Fruit fly (Drosophila melanogaster) whole organism, embryonic: ENCODE measurements around the gene CG6136.
A peak's percentile ranks its signal among the peaks of the same experiment; 100 is the strongest.

ENCODE experiments used
- Abd-B ChIP-seq: fragments of 200-800 bp; sonication (Bioruptor generic); optimal IDR thresholded peaks from 2 replicates; lab custom pipeline; 2018; ENCODE audit warnings: missing biosample characterization, mild to moderate bottlenecking, missing genetic modification characterization, moderate library complexity
- Ada2b ChIP-seq: fragments of 200-800 bp; sonication (Bioruptor generic); IDR thresholded peaks from 2 replicates; pipeline ENCODE4 v1.3.6; 2022; ENCODE audit warnings: missing biosample characterization, missing genetic modification characterization
- BEAF-32 ChIP-seq: fragments of 200-800 bp; sonication (Bioruptor generic); optimal IDR thresholded peaks from 3 replicates; lab custom pipeline; 2017; ENCODE audit warnings: missing biosample characterization, missing genetic modification characterization, mild to moderate bottlenecking, moderate library complexity, missing genetic modification reagents
- CG10565 ChIP-seq: fragments of 200-800 bp; sonication (Bioruptor generic); optimal IDR thresholded peaks from 3 replicates; lab custom pipeline; 2016; ENCODE audit warnings: missing biosample characterization, mild to moderate bottlenecking, missing genetic modification characterization
- CG11093 ChIP-seq: fragments of 200-800 bp; sonication (Bioruptor generic); IDR thresholded peaks from 3 replicates; pipeline ENCODE4 v1.3.6; 2022; ENCODE audit warnings: missing biosample characterization, missing genetic modification characterization
- CG11695 ChIP-seq: fragments of 200-800 bp; sonication (Bioruptor generic); IDR thresholded peaks from 3 replicates; pipeline ENCODE4 v1.3.6; 2022; ENCODE audit warnings: missing biosample characterization, missing genetic modification characterization
- CG11723 ChIP-seq: fragments of 200-800 bp; sonication (Bioruptor generic); optimal IDR thresholded peaks from 2 replicates; lab custom pipeline; 2017; ENCODE audit warnings: missing biosample characterization, mild to moderate bottlenecking, missing genetic modification characterization
- CG13287 ChIP-seq: fragments of 200-800 bp; sonication (Bioruptor generic); IDR thresholded peaks from 2 replicates; pipeline ENCODE4 v1.3.6; 2022; ENCODE audit warnings: missing biosample characterization, missing genetic modification characterization; ENCODE audit not compliant: partially characterized antibody
- CG13296 ChIP-seq: fragments of 200-800 bp; sonication (Bioruptor generic); optimal IDR thresholded peaks from 3 replicates; lab custom pipeline; 2018; ENCODE audit warnings: missing biosample characterization, mild to moderate bottlenecking, missing genetic modification characterization
- CG14050 ChIP-seq: fragments of 200-800 bp; sonication (Bioruptor generic); IDR thresholded peaks from 3 replicates; pipeline ENCODE4 v1.3.6; 2022; ENCODE audit warnings: missing biosample characterization, missing genetic modification characterization
- CG14667 ChIP-seq: fragments of 200-800 bp; sonication (Bioruptor generic); IDR thresholded peaks from 2 replicates; pipeline ENCODE4 v1.3.6; 2022; ENCODE audit warnings: missing biosample characterization, missing genetic modification characterization
- CG18476 ChIP-seq: fragments of 200-800 bp; sonication (Bioruptor generic); optimal IDR thresholded peaks from 2 replicates; lab custom pipeline; 2016; ENCODE audit warnings: missing biosample characterization, mild to moderate bottlenecking, missing genetic modification characterization
- CG30020 ChIP-seq: fragments of 200-800 bp; optimal IDR thresholded peaks from 2 replicates; lab custom pipeline; 2019; ENCODE audit warnings: missing biosample characterization, mild to moderate bottlenecking, missing genetic modification characterization, moderate library complexity
- CG32532 ChIP-seq: fragments of 200-800 bp; sonication (Bioruptor generic); IDR thresholded peaks from 2 replicates; pipeline ENCODE4 v1.3.6; 2022; ENCODE audit warnings: missing biosample characterization, missing genetic modification characterization
- CG4328 ChIP-seq: fragments of 200-800 bp; sonication (Bioruptor generic); optimal IDR thresholded peaks from 3 replicates; lab custom pipeline; 2017; ENCODE audit warnings: missing biosample characterization, missing genetic modification reagents, missing genetic modification characterization
- CG4404 ChIP-seq: fragments of 200-800 bp; sonication (Bioruptor generic); IDR thresholded peaks from 2 replicates; pipeline ENCODE4 v1.3.6; 2022; ENCODE audit warnings: missing biosample characterization, missing genetic modification characterization
- CG4820 ChIP-seq: fragments of 200-800 bp; sonication (Bioruptor generic); optimal IDR thresholded peaks from 3 replicates; lab custom pipeline; 2016; ENCODE audit warnings: missing biosample characterization, missing genetic modification characterization
- CG5953 ChIP-seq: fragments of 200-800 bp; sonication (Bioruptor generic); IDR thresholded peaks from 2 replicates; pipeline ENCODE4 v1.3.6; 2022; ENCODE audit warnings: missing biosample characterization, missing genetic modification characterization
- CG6175 ChIP-seq: fragments of 200-800 bp; sonication (Bioruptor generic); IDR thresholded peaks from 3 replicates; pipeline ENCODE4 v1.3.6; 2022; ENCODE audit warnings: missing biosample characterization, missing genetic modification characterization
- CG6683 ChIP-seq: fragments of 200-800 bp; sonication (Bioruptor generic); optimal IDR thresholded peaks from 2 replicates; lab custom pipeline; 2017; ENCODE audit warnings: missing biosample characterization, mild to moderate bottlenecking, missing genetic modification characterization, missing genetic modification reagents
- CG8944 ChIP-seq: fragments of 200-800 bp; sonication (Bioruptor generic); optimal IDR thresholded peaks from 3 replicates; lab custom pipeline; 2016; ENCODE audit warnings: missing biosample characterization, missing genetic modification characterization
- CG9876 ChIP-seq: fragments of 200-800 bp; sonication (Bioruptor generic); optimal IDR thresholded peaks from 2 replicates; lab custom pipeline; 2016; ENCODE audit warnings: missing biosample characterization, missing genetic modification characterization
- Camta ChIP-seq: fragments of 200-800 bp; sonication (Bioruptor generic); optimal IDR thresholded peaks from 2 replicates; lab custom pipeline; 2016; ENCODE audit warnings: missing biosample characterization, missing genetic modification characterization
- D19B ChIP-seq: fragments of 200-800 bp; sonication (Bioruptor generic); optimal IDR thresholded peaks from 2 replicates; lab custom pipeline; 2017; ENCODE audit warnings: missing biosample characterization, mild to moderate bottlenecking, missing genetic modification characterization
- Dbx ChIP-seq: fragments of 200-800 bp; sonication (Bioruptor generic); IDR thresholded peaks from 3 replicates; pipeline ENCODE4 v1.3.6; 2022; ENCODE audit warnings: missing biosample characterization, missing genetic modification characterization
- Deaf1 ChIP-seq: fragments of 200-800 bp; optimal IDR thresholded peaks from 3 replicates; lab custom pipeline; 2019; ENCODE audit warnings: missing biosample characterization, mild to moderate bottlenecking, missing genetic modification characterization, moderate library complexity
- E2f1 ChIP-seq: fragments of 200-800 bp; sonication (Bioruptor generic); IDR thresholded peaks from 2 replicates; pipeline ENCODE4 v1.3.6; 2022; ENCODE audit warnings: missing biosample characterization, missing genetic modification characterization
- HLHmδ ChIP-seq: fragments of 200-800 bp; sonication (Bioruptor generic); optimal IDR thresholded peaks from 2 replicates; lab custom pipeline; 2018; ENCODE audit warnings: missing biosample characterization, mild to moderate bottlenecking, missing genetic modification characterization, moderate library complexity
- Hand ChIP-seq: fragments of 200-800 bp; sonication (Bioruptor generic); optimal IDR thresholded peaks from 2 replicates; lab custom pipeline; 2017; ENCODE audit warnings: mild to moderate bottlenecking, missing biosample characterization, missing genetic modification reagents, missing genetic modification characterization
- Hsf ChIP-seq: fragments of 200-800 bp; sonication (Bioruptor generic); optimal IDR thresholded peaks from 3 replicates; lab custom pipeline; 2016; ENCODE audit warnings: missing biosample characterization, missing genetic modification characterization
- MBD-R2 ChIP-seq: fragments of 200-800 bp; sonication (Bioruptor generic); IDR thresholded peaks from 2 replicates; pipeline ENCODE4 v1.3.6; 2022; ENCODE audit warnings: missing biosample characterization, missing genetic modification characterization
- Med ChIP-seq: fragments of 200-800 bp; sonication (Bioruptor generic); peaks from one replicate; lab custom pipeline; 2016; ENCODE audit warnings: missing biosample characterization, missing genetic modification characterization, mild to moderate bottlenecking, inconsistent platforms, moderate library complexity
- Stat92E ChIP-seq, 3 experiments: fragments of >200 bp in 2 of 3; fragments of 200-800 bp in 1 of 3; sonication (Bioruptor generic) in 1 of 3; optimal IDR thresholded peaks; 2 replicates each; lab custom pipeline; 2017 to 2019; ENCODE audit warnings: missing biosample characterization in 3 of 3, missing genetic modification characterization in 3 of 3, mild to moderate bottlenecking in 1 of 3, moderate library complexity in 1 of 3
- ab ChIP-seq: fragments of 200-800 bp; sonication (Bioruptor generic); optimal IDR thresholded peaks from 2 replicates; lab custom pipeline; 2016; ENCODE audit warnings: missing biosample characterization, missing genetic modification characterization
- dm ChIP-seq: fragments of 200-800 bp; sonication (Bioruptor generic); optimal IDR thresholded peaks from 3 replicates; lab custom pipeline; 2016; ENCODE audit warnings: missing biosample characterization, missing genetic modification characterization
- dysf ChIP-seq: fragments of 200-800 bp; sonication (Bioruptor generic); IDR thresholded peaks from 3 replicates; pipeline ENCODE4 v1.3.6; 2022; ENCODE audit warnings: missing biosample characterization, missing genetic modification characterization
- gce ChIP-seq: fragments of 200-800 bp; sonication (Bioruptor generic); IDR thresholded peaks from 3 replicates; pipeline ENCODE4 v1.3.6; 2022; ENCODE audit warnings: missing biosample characterization, missing genetic modification characterization
- gsb ChIP-seq: fragments of 200-800 bp; sonication (Bioruptor generic); IDR thresholded peaks from 2 replicates; pipeline ENCODE4 v1.3.6; 2022; ENCODE audit warnings: missing biosample characterization, missing genetic modification characterization
- gsb-n ChIP-seq: fragments of 200-800 bp; sonication (Bioruptor generic); optimal IDR thresholded peaks from 3 replicates; lab custom pipeline; 2018; ENCODE audit warnings: missing biosample characterization, mild to moderate bottlenecking, missing genetic modification characterization
- ham ChIP-seq: fragments of 200-800 bp; sonication (Bioruptor generic); IDR thresholded peaks from 2 replicates; pipeline ENCODE4 v1.3.6; 2022; ENCODE audit warnings: missing biosample characterization, missing genetic modification characterization
- kni ChIP-seq: fragments of 200-800 bp; sonication (Bioruptor generic); optimal IDR thresholded peaks from 3 replicates; lab custom pipeline; 2017; ENCODE audit warnings: mild to moderate bottlenecking, missing biosample characterization, missing genetic modification reagents, missing genetic modification characterization
- prd ChIP-seq, 3 experiments: fragments of >200 bp in 2 of 3; fragments of 200-800 bp in 1 of 3; sonication (Bioruptor generic) in 1 of 3; optimal IDR thresholded peaks in 2 of 3; IDR thresholded peaks in 1 of 3; 2 replicates in 2 of 3; 3 replicates in 1 of 3; pipeline versions ENCODE4 v1.3.6 to Lab custom; 2017 to 2022; ENCODE audit warnings: missing biosample characterization in 1 of 3, missing genetic modification characterization in 1 of 3
- rib ChIP-seq: fragments of 200-800 bp; sonication (Bioruptor generic); IDR thresholded peaks from 2 replicates; pipeline ENCODE4 v1.3.6; 2022; ENCODE audit warnings: missing biosample characterization, missing genetic modification characterization
- scrt ChIP-seq: fragments of 200-800 bp; sonication (Bioruptor generic); optimal IDR thresholded peaks from 2 replicates; lab custom pipeline; 2018; ENCODE audit warnings: missing biosample characterization, mild to moderate bottlenecking, missing genetic modification characterization, moderate library complexity
- sd ChIP-seq: fragments of 200-800 bp; sonication (Bioruptor generic); optimal IDR thresholded peaks from 3 replicates; lab custom pipeline; 2018; ENCODE audit warnings: missing biosample characterization, mild to moderate bottlenecking, missing genetic modification characterization, moderate library complexity
- slbo ChIP-seq: fragments of 200-800 bp; sonication (Bioruptor generic); IDR thresholded peaks from 2 replicates; pipeline ENCODE4 v1.3.6; 2022; ENCODE audit warnings: missing biosample characterization, missing genetic modification characterization
- sob ChIP-seq: fragments of 200-800 bp; sonication (Bioruptor generic); IDR thresholded peaks from 2 replicates; pipeline ENCODE4 v1.3.6; 2022; ENCODE audit warnings: missing biosample characterization, missing genetic modification characterization
- tap ChIP-seq: fragments of 200-800 bp; optimal IDR thresholded peaks from 3 replicates; lab custom pipeline; 2019; ENCODE audit warnings: missing biosample characterization, mild to moderate bottlenecking, missing genetic modification characterization, moderate library complexity
- wek ChIP-seq: fragments of 200-800 bp; sonication (Bioruptor generic); optimal IDR thresholded peaks from 3 replicates; lab custom pipeline; 2018; ENCODE audit warnings: missing biosample characterization, mild to moderate bottlenecking, missing genetic modification characterization, moderate library complexity
- yki ChIP-seq: fragments of >200 bp; optimal IDR thresholded peaks from 3 replicates; lab custom pipeline; 2018

CG6136 gene

dm6 chr3R:15420375-15420931 lies 48.4 kb upstream of the CG6136 start (continued):
- TF ChIP-seq CG11723 (GFP tag; lab: Kevin White, UChicago) (no peak), CG4820 (GFP tag; lab: Kevin White, UChicago) (no peak), Ada2b (GFP tag; lab: Robert Waterston, UW) (no peak), BEAF-32 (GFP tag; lab: Kevin White, UChicago) (no peak), ab (GFP tag; lab: Kevin White, UChicago) (no peak), Camta (GFP tag; lab: Kevin White, UChicago) (no peak), Hsf (GFP tag; lab: Kevin White, UChicago) (no peak), Deaf1 (tag; lab: Kevin White, UChicago) (peak; percentile 99), MBD-R2 (GFP tag; lab: Robert Waterston, UW) (no peak), CG4404 (GFP tag; lab: Robert Waterston, UW) (no peak), CG30020 (tag; lab: Kevin White, UChicago) (no peak), dm (GFP tag; lab: Kevin White, UChicago) (no peak), CG14667 (no peak), sob (GFP tag; lab: Robert Waterston, UW) (no peak), prd (optimal IDR thresholded peaks at IDR 0.05; lab: Kevin White, UChicago) (no peak), prd (GFP tag; IDR thresholded peaks at IDR 0.05; lab: Robert Waterston, UW) (no peak), CG9876 (no peak), CG13296 (no peak), Hand (GFP tag; lab: Kevin White, UChicago) (peak; percentile 42), CG10565 (no peak), sd (tag; lab: Kevin White, UChicago) (no peak), CG6175 (GFP tag; lab: Robert Waterston, UW) (no peak), Stat92E (GFP tag; optimal IDR thresholded peaks at IDR 0.05; lab: Kevin White, UChicago) (peak in 1 of 3 experiments; percentile 18), gce (peak; percentile 43; the same call in 1 of the 3 replicates), CG18476 (no peak), slbo (no peak), CG8944 (no peak), gsb-n (tag; lab: Kevin White, UChicago) (no peak), Med (GFP tag; lab: Kevin White, UChicago) (peak; percentile 45), Dbx (GFP tag; lab: Robert Waterston, UW) (0 out of 3 replicates have a peak, but pooled peaks have one; percentile 37), scrt (GFP tag; lab: Kevin White, UChicago) (no peak), E2f1 (GFP tag; lab: Robert Waterston, UW) (no peak), CG4328 (GFP tag; lab: Kevin White, UChicago) (no peak), CG32532 (GFP tag; lab: Robert Waterston, UW) (peak; percentile 10; the same call in 1 of the 2 replicates), CG5953 (GFP tag; lab: Robert Waterston, UW) (0 out of 2 replicates have a peak, but pooled peaks have one; percentile 12), Abd-B (GFP tag; lab: Kevin White, UChicago) (no peak), ham (GFP tag; lab: Robert Waterston, UW) (no peak), CG6683 (GFP tag; lab: Kevin White, UChicago) (no peak), CG11093 (no peak), rib (GFP tag; lab: Robert Waterston, UW) (peak; percentile 25; the same call in 1 of the 2 replicates), CG14050 (GFP tag; lab: Robert Waterston, UW) (no peak), tap (tag; lab: Kevin White, UChicago) (no peak), wek (GFP tag; lab: Kevin White, UChicago) (no peak), yki (lab: Kevin White, UChicago) (peak; percentile 94), HLHmδ (GFP tag; lab: Kevin White, UChicago) (no peak), gsb (GFP tag; lab: Robert Waterston, UW) (no peak), CG11695 (0 out of 3 replicates have a peak, but pooled peaks have one; percentile 53), dysf (GFP tag; lab: Robert Waterston, UW) (no peak), D19B (GFP tag; lab: Kevin White, UChicago) (no peak), kni (GFP tag; lab: Kevin White, UChicago) (peak; percentile 78), CG13287 (GFP tag; lab: Robert Waterston, UW) (0 out of 2 replicates have a peak, but pooled peaks have one; percentile 17)
